Worm (Caenorhabditis elegans) whole organism, late embryonic: ENCODE data around the gene mboa-7.

Source experiments
- pros-1 ChIP-seq: fragments of 150-350 bp; optimal IDR thresholded peaks from 2 replicates; lab custom pipeline; 2014; ENCODE audit warnings: missing biosample characterization, missing genetic modification reagents, missing genetic modification characterization
- sox-4 ChIP-seq: sonication (generic microtip); optimal IDR thresholded peaks from 2 replicates; lab custom pipeline; 2017; ENCODE audit warnings: mild to moderate bottlenecking, missing genetic modification characterization, inconsistent platforms, missing compliant biosample characterization

DNA sequence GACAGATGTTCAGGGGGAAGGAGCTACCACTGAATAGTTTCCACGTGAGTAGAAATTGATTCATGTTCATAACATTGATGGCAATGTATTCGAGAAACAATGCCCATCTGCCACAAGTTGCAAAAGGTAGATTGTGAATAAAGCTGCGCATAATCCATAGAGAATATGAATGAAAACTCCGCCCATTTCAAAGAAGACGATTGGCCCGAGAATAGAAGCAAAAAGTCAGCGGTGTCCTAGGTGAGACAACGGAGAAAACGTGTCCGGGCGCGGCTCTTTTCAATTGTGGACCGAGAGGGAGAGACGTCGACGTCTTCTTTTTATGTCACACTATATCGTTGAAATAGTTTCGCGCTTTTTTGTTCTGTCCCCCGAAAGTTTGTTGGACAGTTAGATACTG, 24.8 kb downstream of the mboa-7 start, which contains the start of gene vab-3:
- no peak for TF ChIP-seq sox-4
- TF ChIP-seq pros-1 (tag; lab: Kevin White, UChicago), result no peak
